Worm (Caenorhabditis elegans) whole organism, mixed stage, embryonic: ENCODE results near the gene cnd-1.

Experiments
- M03D4.4 ChIP-seq: sonication (generic microtip); optimal IDR thresholded peaks from 2 replicates; lab custom pipeline; 2017; ENCODE audit warnings: mild to moderate bottlenecking, missing genetic modification characterization, missing compliant biosample characterization
- bed-3 ChIP-seq: fragments of 200-800 bp; sonication (Bioruptor generic); optimal IDR thresholded peaks from 3 replicates; lab custom pipeline; 2018; ENCODE audit warnings: mild to moderate bottlenecking, missing genetic modification characterization, moderate library complexity, missing compliant biosample characterization
- ceh-39 ChIP-seq: fragments of 150-350 bp; optimal IDR thresholded peaks from 2 replicates; lab custom pipeline; 2014; ENCODE audit warnings: missing biosample characterization, missing genetic modification characterization
- ceh-43 ChIP-seq: fragments of 200-800 bp; sonication (Bioruptor generic); optimal IDR thresholded peaks from 2 replicates; lab custom pipeline; 2018; ENCODE audit warnings: mild to moderate bottlenecking, missing genetic modification characterization, moderate library complexity, missing compliant biosample characterization
- ceh-83 ChIP-seq: fragments of 200-800 bp; sonication (Bioruptor generic); optimal IDR thresholded peaks from 2 replicates; lab custom pipeline; 2018; ENCODE audit warnings: mild to moderate bottlenecking, missing genetic modification characterization, missing compliant biosample characterization
- ces-1 ChIP-seq: fragments of 150-350 bp; optimal IDR thresholded peaks from 2 replicates; lab custom pipeline; 2014; ENCODE audit warnings: missing biosample characterization, missing genetic modification reagents, missing genetic modification characterization
- cnd-1 ChIP-seq: fragments of 200-800 bp; sonication (Bioruptor generic); optimal IDR thresholded peaks from 2 replicates; lab custom pipeline; 2018; ENCODE audit warnings: mild to moderate bottlenecking, missing genetic modification characterization, missing compliant biosample characterization
- elt-1 ChIP-seq: sonication (generic microtip); optimal IDR thresholded peaks from 2 replicates; lab custom pipeline; 2017; ENCODE audit warnings: missing genetic modification characterization, mild to moderate bottlenecking, missing compliant biosample characterization, antibody characterized with exemption, moderate library complexity, borderline replicate concordance; ENCODE audit not compliant: insufficient read depth
- elt-3 ChIP-seq: fragments of 150-350 bp; optimal IDR thresholded peaks from 2 replicates; lab custom pipeline; 2014; ENCODE audit warnings: missing biosample characterization, missing genetic modification characterization
- flh-1 ChIP-seq: fragments of 200-800 bp; sonication (Bioruptor generic); optimal IDR thresholded peaks from 2 replicates; lab custom pipeline; 2018; ENCODE audit warnings: mild to moderate bottlenecking, missing genetic modification characterization, moderate library complexity, missing compliant biosample characterization
- ham-2 ChIP-seq: fragments of 200-800 bp; sonication (Bioruptor generic); optimal IDR thresholded peaks from 2 replicates; lab custom pipeline; 2018; ENCODE audit warnings: mild to moderate bottlenecking, missing genetic modification characterization, missing compliant biosample characterization
- hlh-1 ChIP-seq: fragments of 150-350 bp; optimal IDR thresholded peaks from 2 replicates; lab custom pipeline; 2014; ENCODE audit warnings: missing biosample characterization, missing genetic modification reagents, missing genetic modification characterization
- lin-13 ChIP-seq: fragments of 150-350 bp; optimal IDR thresholded peaks from 2 replicates; lab custom pipeline; 2014; ENCODE audit warnings: missing biosample characterization, missing genetic modification characterization
- lin-32 ChIP-seq: fragments of 200-800 bp; sonication (Bioruptor generic); optimal IDR thresholded peaks from 2 replicates; lab custom pipeline; 2018; ENCODE audit warnings: mild to moderate bottlenecking, missing genetic modification characterization, missing compliant biosample characterization
- lsy-2 ChIP-seq: fragments of 150-350 bp; optimal IDR thresholded peaks from 2 replicates; lab custom pipeline; 2014; ENCODE audit warnings: missing biosample characterization, missing genetic modification characterization
- mab-5 ChIP-seq: fragments of 150-350 bp; optimal IDR thresholded peaks from 2 replicates; lab custom pipeline; 2014; ENCODE audit warnings: missing biosample characterization, missing genetic modification characterization
- mep-1 ChIP-seq: fragments of 150-350 bp; optimal IDR thresholded peaks from 2 replicates; lab custom pipeline; 2017; ENCODE audit warnings: missing biosample characterization, missing genetic modification reagents, missing genetic modification characterization, inconsistent platforms
- mls-2 ChIP-seq: sonication (generic microtip); optimal IDR thresholded peaks from 2 replicates; lab custom pipeline; 2016; ENCODE audit warnings: mild to moderate bottlenecking, missing genetic modification characterization, moderate library complexity, missing compliant biosample characterization
- nhr-12 ChIP-seq: fragments of 150-350 bp; optimal IDR thresholded peaks from 2 replicates; lab custom pipeline; 2014; ENCODE audit warnings: missing biosample characterization, missing genetic modification characterization
- nhr-2 ChIP-seq: fragments of 150-350 bp; optimal IDR thresholded peaks from 2 replicates; lab custom pipeline; 2014; ENCODE audit warnings: missing biosample characterization, missing genetic modification characterization
- nhr-237 ChIP-seq: fragments of 150-350 bp; optimal IDR thresholded peaks from 2 replicates; lab custom pipeline; 2014; ENCODE audit warnings: missing biosample characterization, missing genetic modification characterization
- nhr-28 ChIP-seq: fragments of 150-350 bp; optimal IDR thresholded peaks from 2 replicates; lab custom pipeline; 2014; ENCODE audit warnings: missing biosample characterization, missing genetic modification characterization
- nhr-76 ChIP-seq: sonication (generic microtip); optimal IDR thresholded peaks from 2 replicates; lab custom pipeline; 2017; ENCODE audit warnings: missing biosample characterization, missing genetic modification characterization
- pha-4 ChIP-seq: fragments of 150-350 bp; optimal IDR thresholded peaks from 2 replicates; lab custom pipeline; 2018; ENCODE audit warnings: missing biosample characterization, missing genetic modification reagents, missing genetic modification characterization
- snpc-4 ChIP-seq: fragments of 150-350 bp; optimal IDR thresholded peaks from 2 replicates; lab custom pipeline; 2014; ENCODE audit warnings: missing biosample characterization, missing genetic modification characterization
- sptf-1 ChIP-seq: sonication (generic microtip); optimal IDR thresholded peaks from 2 replicates; lab custom pipeline; 2017; ENCODE audit warnings: mild to moderate bottlenecking, missing genetic modification characterization, moderate library complexity, missing compliant biosample characterization
- tbx-8 ChIP-seq: fragments of 200-800 bp; sonication (Bioruptor generic); optimal IDR thresholded peaks from 2 replicates; lab custom pipeline; 2018; ENCODE audit warnings: mild to moderate bottlenecking, missing genetic modification characterization, moderate library complexity, missing compliant biosample characterization
- unc-39 ChIP-seq: fragments of 150-350 bp; optimal IDR thresholded peaks from 2 replicates; lab custom pipeline; 2014; ENCODE audit warnings: missing biosample characterization, missing genetic modification characterization
- unc-62 ChIP-seq: fragments of 150-350 bp; optimal IDR thresholded peaks from 2 replicates; lab custom pipeline; 2014; ENCODE audit warnings: missing biosample characterization, missing genetic modification reagents, missing genetic modification characterization
- zip-8 ChIP-seq: fragments of 150-350 bp; optimal IDR thresholded peaks from 2 replicates; lab custom pipeline; 2014; ENCODE audit warnings: missing biosample characterization, missing genetic modification characterization
- ztf-11 ChIP-seq: fragments of 150-350 bp; optimal IDR thresholded peaks from 2 replicates; lab custom pipeline; 2014; ENCODE audit warnings: missing biosample characterization, missing genetic modification characterization

cnd-1 gene

ce11 chrIII:5274250-5274649 lies 29.8 kb upstream of the cnd-1 start:
- TF ChIP-seq lin-32 (GFP tag; lab: Kevin White, UChicago) (no peak), unc-62 (GFP tag; lab: Kevin White, UChicago) (no peak), elt-1 (tag; lab: Kevin White, UChicago) (no peak), ceh-39 (no peak), lin-13 (tag; lab: Kevin White, UChicago) (no peak), ces-1 (no peak), cnd-1 (no peak), nhr-12 (tag; lab: Kevin White, UChicago) (no peak), elt-3 (tag; lab: Kevin White, UChicago) (no peak), ztf-11 (tag; lab: Kevin White, UChicago) (no peak), sptf-1 (tag; lab: Kevin White, UChicago) (no peak), nhr-237 (tag; lab: Kevin White, UChicago) (no peak), lsy-2 (tag; lab: Kevin White, UChicago) (no peak)

ce11 chrIII:5273396-5273857 lies 29.0 kb upstream of the cnd-1 start, which contains the start of gene ztf-8:
ztf-8 (minus strand) TSS chrIII:5273471.
- TF ChIP-seq mab-5 (no peak), elt-3 (tag; lab: Kevin White, UChicago) (no peak), ces-1 (peak; percentile 3), mls-2 (tag; lab: Kevin White, UChicago) (no peak), lsy-2 (tag; lab: Kevin White, UChicago) (no peak), ham-2 (GFP tag; lab: Kevin White, UChicago) (no peak), lin-13 (tag; lab: Kevin White, UChicago) (no peak), flh-1 (no peak)
- TF ChIP-seq, all 35 proteins: peak for 1

ce11 chrIII:5269814-5270213 lies 25.4 kb upstream of the cnd-1 start, which contains the start of gene ZC395.4:
ZC395.4 (plus strand) TSS chrIII:5270114.
- no peak for TF ChIP-seq ceh-83
- no peak for TF ChIP-seq bed-3
- no peak for TF ChIP-seq lin-32 (GFP tag; lab: Kevin White, UChicago)
- no peak for TF ChIP-seq nhr-76 (tag; lab: Kevin White, UChicago)
- no peak for TF ChIP-seq ceh-39
- no peak for TF ChIP-seq M03D4.4 (tag; lab: Kevin White, UChicago)
- TF ChIP-seq flh-1: no peak
- TF ChIP-seq elt-1 (tag; lab: Kevin White, UChicago): no peak
- no peak for TF ChIP-seq nhr-237 (tag; lab: Kevin White, UChicago)
- TF ChIP-seq ces-1: no peak
- TF ChIP-seq ceh-43 (GFP tag; lab: Kevin White, UChicago): no peak
- no peak for TF ChIP-seq hlh-1 (tag; lab: Kevin White, UChicago)
- no peak for TF ChIP-seq pha-4 (tag; lab: Kevin White, UChicago)
- no peak for TF ChIP-seq lin-13 (tag; lab: Kevin White, UChicago)
- no peak for TF ChIP-seq nhr-2
- TF ChIP-seq mab-5: no peak
- TF ChIP-seq nhr-28 (tag; lab: Kevin White, UChicago): no peak
- TF ChIP-seq lsy-2 (tag; lab: Kevin White, UChicago): no peak
- no peak for TF ChIP-seq mep-1 (tag; lab: Kevin White, UChicago)

- TF ChIP-seq pha-4 (tag; lab: Kevin White, UChicago) (no peak), sptf-1 (tag; lab: Kevin White, UChicago) (no peak), bed-3 (no peak), snpc-4 (no peak), unc-39 (tag; lab: Kevin White, UChicago) (no peak), lsy-2 (tag; lab: Kevin White, UChicago) (no peak)
- TF ChIP-seq, all 35 proteins: peak for 0
These were observed 24.0 kb upstream of the cnd-1 start for ce11 chrIII:5268486-5268885.

ce11 chrIII:5267217-5267906 lies 22.9 kb upstream of the cnd-1 start, which contains the start of gene ZC395.5:
ZC395.5 (plus strand) TSS chrIII:5267848.
- no peak for TF ChIP-seq mep-1 (tag; lab: Kevin White, UChicago)
- TF ChIP-seq zip-8: peak; percentile 11
- TF ChIP-seq tbx-8 (GFP tag; lab: Kevin White, UChicago): no peak
- TF ChIP-seq unc-62 (GFP tag; lab: Kevin White, UChicago): no peak
- no peak for TF ChIP-seq ces-1
- TF ChIP-seq nhr-237 (tag; lab: Kevin White, UChicago): no peak
- TF ChIP-seq ceh-83: no peak
- TF ChIP-seq mls-2 (tag; lab: Kevin White, UChicago): no peak
